Worm (Caenorhabditis elegans): ENCODE results near the gene gst-32.

gst-32 gene

ce11 chrII:15209309-15209708, 30.9 kb upstream of the gst-32 start:
- TF ChIP-seq ceh-39 (tag; optimal IDR thresholded peaks at IDR 0.05) = no peak
- TF ChIP-seq tbx-8 (GFP tag; optimal IDR thresholded peaks at IDR 0.05) = no peak
- no peak for TF ChIP-seq M03D4.4 (tag; optimal IDR thresholded peaks at IDR 0.05)
- TF ChIP-seq lsy-2 (tag; optimal IDR thresholded peaks at IDR 0.05) = no peak
- TF ChIP-seq hlh-1 (tag; optimal IDR thresholded peaks at IDR 0.05) = no peak
- TF ChIP-seq unc-39 (tag; optimal IDR thresholded peaks at IDR 0.05) = no peak
- TF ChIP-seq lin-13 (tag; optimal IDR thresholded peaks at IDR 0.05) = no peak
- no peak for TF ChIP-seq mep-1 (tag; optimal IDR thresholded peaks at IDR 0.05)
- no peak for TF ChIP-seq nhr-28 (tag; optimal IDR thresholded peaks at IDR 0.05)
- no peak for TF ChIP-seq sptf-1 (tag; optimal IDR thresholded peaks at IDR 0.05)
- no peak for TF ChIP-seq unc-62 (GFP tag; optimal IDR thresholded peaks at IDR 0.05)
- TF ChIP-seq elt-3 (tag; optimal IDR thresholded peaks at IDR 0.05) = no peak
- TF ChIP-seq mab-5 (tag; optimal IDR thresholded peaks at IDR 0.05) = no peak
- no peak for TF ChIP-seq elt-1 (tag; optimal IDR thresholded peaks at IDR 0.05; ENCODE audit: borderline replicate concordance, insufficient read depth)
- no peak for TF ChIP-seq ces-1 (GFP tag; optimal IDR thresholded peaks at IDR 0.05)
- TF ChIP-seq drap-1 (GFP tag; optimal IDR thresholded peaks at IDR 0.05) = no peak
- no peak for TF ChIP-seq nhr-237 (tag; optimal IDR thresholded peaks at IDR 0.05)
- TF ChIP-seq bed-3 (GFP tag; optimal IDR thresholded peaks at IDR 0.05) = no peak
- no peak for TF ChIP-seq ceh-83 (GFP tag; optimal IDR thresholded peaks at IDR 0.05)

DNA sequence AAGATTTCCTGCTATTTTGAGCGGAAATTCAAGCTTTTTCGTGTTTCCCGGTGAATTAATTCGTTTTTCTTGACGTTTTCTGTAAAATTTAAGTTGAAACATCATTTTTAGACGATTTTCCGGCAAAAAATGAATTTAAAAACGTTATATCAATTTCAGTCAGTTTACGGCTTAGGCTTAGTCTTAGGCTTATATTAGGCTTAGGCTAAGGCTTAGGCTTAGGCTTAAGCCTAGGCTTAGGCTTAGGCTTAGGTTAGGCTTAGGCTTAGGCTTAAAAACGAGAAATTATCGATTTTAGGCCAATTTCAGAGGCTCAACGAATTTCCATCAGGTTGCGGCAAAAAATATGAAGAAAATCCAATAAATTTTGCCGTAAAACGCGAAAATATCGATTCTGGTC, 30.5 kb upstream of the gst-32 start:
- TF ChIP-seq elt-1 (tag; optimal IDR thresholded peaks at IDR 0.05; ENCODE audit: borderline replicate concordance, insufficient read depth) (no peak), lsy-2 (tag; optimal IDR thresholded peaks at IDR 0.05) (no peak), hlh-1 (tag; optimal IDR thresholded peaks at IDR 0.05) (no peak), ces-1 (GFP tag; optimal IDR thresholded peaks at IDR 0.05) (no peak), drap-1 (GFP tag; optimal IDR thresholded peaks at IDR 0.05) (no peak), ceh-43 (GFP tag; optimal IDR thresholded peaks at IDR 0.05) (no peak), nhr-28 (tag; optimal IDR thresholded peaks at IDR 0.05) (no peak), mls-2 (tag; optimal IDR thresholded peaks at IDR 0.05) (no peak), tbx-8 (GFP tag; optimal IDR thresholded peaks at IDR 0.05) (no peak), elt-3 (tag; optimal IDR thresholded peaks at IDR 0.05) (no peak), M03D4.4 (tag; optimal IDR thresholded peaks at IDR 0.05) (no peak), lin-13 (tag; optimal IDR thresholded peaks at IDR 0.05) (no peak), sem-2 (GFP tag; optimal IDR thresholded peaks at IDR 0.05) (no peak), ztf-11 (tag; optimal IDR thresholded peaks at IDR 0.05) (no peak), ceh-83 (GFP tag; optimal IDR thresholded peaks at IDR 0.05) (no peak), bed-3 (GFP tag; optimal IDR thresholded peaks at IDR 0.05) (no peak), blmp-1 (tag; optimal IDR thresholded peaks at IDR 0.05) (no peak), zip-8 (tag; optimal IDR thresholded peaks at IDR 0.05) (no peak)

- TF ChIP-seq nhr-28 (tag; optimal IDR thresholded peaks at IDR 0.05) (no peak), ces-1 (GFP tag; optimal IDR thresholded peaks at IDR 0.05) (no peak), mep-1 (tag; optimal IDR thresholded peaks at IDR 0.05) (peak; percentile 3), ceh-43 (GFP tag; optimal IDR thresholded peaks at IDR 0.05) (no peak), lsy-2 (tag; optimal IDR thresholded peaks at IDR 0.05) (peak; percentile 93)
Measured at ce11 chrII:15208151-15208550, 29.8 kb upstream of the gst-32 start.

DNA sequence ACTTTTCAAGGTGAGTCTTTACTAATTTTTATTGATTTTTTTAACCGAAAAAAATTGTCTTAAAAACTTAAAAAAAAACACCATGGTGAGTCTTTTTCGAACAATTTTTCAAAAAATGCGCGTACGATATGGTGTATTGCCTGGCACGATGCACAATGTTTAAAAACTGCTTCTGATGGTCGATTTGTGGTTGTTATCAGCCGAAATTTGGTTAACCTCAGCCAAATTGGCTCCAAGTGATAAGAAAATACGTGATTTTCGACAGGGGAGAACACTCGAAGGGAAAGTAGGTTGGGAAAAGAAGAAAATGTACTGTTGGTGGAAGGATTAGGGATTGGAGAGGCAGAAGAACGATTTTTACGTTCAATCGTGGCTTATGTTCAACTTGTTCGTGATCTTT, 29.2 kb upstream of the gst-32 start:
- TF ChIP-seq tbx-8 (GFP tag; optimal IDR thresholded peaks at IDR 0.05) = no peak
- TF ChIP-seq unc-120 (tag; optimal IDR thresholded peaks at IDR 0.05; ENCODE audit: poor library complexity, severe bottlenecking) = no peak
- TF ChIP-seq lsy-2 (tag; optimal IDR thresholded peaks at IDR 0.05) = no peak
- no peak for TF ChIP-seq nhr-76 (tag; optimal IDR thresholded peaks at IDR 0.05)
- no peak for TF ChIP-seq ham-2 (GFP tag; optimal IDR thresholded peaks at IDR 0.05)
- no peak for TF ChIP-seq nhr-237 (tag; optimal IDR thresholded peaks at IDR 0.05)
- TF ChIP-seq ces-1 (GFP tag; optimal IDR thresholded peaks at IDR 0.05) = no peak
- no peak for TF ChIP-seq cnd-1 (tag; optimal IDR thresholded peaks at IDR 0.05)
- TF ChIP-seq M03D4.4 (tag; optimal IDR thresholded peaks at IDR 0.05) = no peak
- TF ChIP-seq nhr-28 (tag; optimal IDR thresholded peaks at IDR 0.05) = no peak
- TF ChIP-seq unc-62 (GFP tag; optimal IDR thresholded peaks at IDR 0.05) = no peak
- no peak for TF ChIP-seq drap-1 (GFP tag; optimal IDR thresholded peaks at IDR 0.05)
- no peak for TF ChIP-seq lin-32 (GFP tag; optimal IDR thresholded peaks at IDR 0.05)
- no peak for TF ChIP-seq unc-39 (tag; optimal IDR thresholded peaks at IDR 0.05)
- TF ChIP-seq ceh-83 (GFP tag; optimal IDR thresholded peaks at IDR 0.05) = no peak
- TF ChIP-seq hlh-1 (tag; optimal IDR thresholded peaks at IDR 0.05) = no peak
- TF ChIP-seq mab-5 (tag; optimal IDR thresholded peaks at IDR 0.05) = no peak

DNA sequence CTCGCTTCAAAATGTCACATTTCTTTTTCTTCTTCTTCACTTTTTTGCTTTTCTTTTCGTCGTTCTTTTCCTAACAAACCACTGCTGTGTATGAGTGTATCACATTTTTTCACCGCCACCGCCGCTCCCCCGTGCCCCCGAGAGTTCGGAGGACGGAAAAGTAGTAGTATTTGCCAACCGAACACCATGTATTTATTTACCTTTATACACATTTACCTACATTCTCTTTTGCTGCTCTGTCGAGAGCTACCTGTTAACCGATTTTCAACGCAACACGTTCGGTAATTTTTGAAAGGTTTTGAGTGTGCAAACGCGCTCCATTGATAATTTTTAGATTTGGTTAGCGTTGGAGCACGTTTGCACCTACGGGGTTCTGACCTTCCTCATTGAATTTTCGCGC, 27.8 kb upstream of the gst-32 start:
- TF ChIP-seq ztf-11 (tag; optimal IDR thresholded peaks at IDR 0.05) (no peak), elt-3 (tag; optimal IDR thresholded peaks at IDR 0.05) (no peak), drap-1 (GFP tag; optimal IDR thresholded peaks at IDR 0.05) (no peak), nhr-76 (tag; optimal IDR thresholded peaks at IDR 0.05) (no peak), M03D4.4 (tag; optimal IDR thresholded peaks at IDR 0.05) (no peak), sptf-1 (tag; optimal IDR thresholded peaks at IDR 0.05) (no peak), ham-2 (GFP tag; optimal IDR thresholded peaks at IDR 0.05) (no peak), mls-2 (tag; optimal IDR thresholded peaks at IDR 0.05) (no peak), elt-1 (tag; optimal IDR thresholded peaks at IDR 0.05; ENCODE audit: borderline replicate concordance, insufficient read depth) (no peak), nhr-2 (tag; optimal IDR thresholded peaks at IDR 0.05) (no peak), nhr-12 (tag; optimal IDR thresholded peaks at IDR 0.05) (no peak)

All from whole organism, mixed stage, embryonic.